Worm (Caenorhabditis elegans): ENCODE measurements around the gene F11G11.4.
A peak's percentile ranks its signal among the peaks of the same experiment; 100 is the strongest.

The F11G11.4 gene

ce11 chrII:4857086-4857485 lies 3.3 kb upstream of the F11G11.4 start (continued):
- peak; percentile 36 for TF ChIP-seq ets-4 (GFP tag; optimal IDR thresholded peaks at IDR 0.05)
- no peak for TF ChIP-seq Y53G8AR.9 (GFP tag; conservative IDR thresholded peaks at IDR 0.05)
- no peak for TF ChIP-seq attf-3 (GFP tag; conservative IDR thresholded peaks at IDR 0.05)
- TF ChIP-seq hrde-1 (tag; optimal IDR thresholded peaks at IDR 0.05; ENCODE audit: borderline replicate concordance): no peak

DNA sequence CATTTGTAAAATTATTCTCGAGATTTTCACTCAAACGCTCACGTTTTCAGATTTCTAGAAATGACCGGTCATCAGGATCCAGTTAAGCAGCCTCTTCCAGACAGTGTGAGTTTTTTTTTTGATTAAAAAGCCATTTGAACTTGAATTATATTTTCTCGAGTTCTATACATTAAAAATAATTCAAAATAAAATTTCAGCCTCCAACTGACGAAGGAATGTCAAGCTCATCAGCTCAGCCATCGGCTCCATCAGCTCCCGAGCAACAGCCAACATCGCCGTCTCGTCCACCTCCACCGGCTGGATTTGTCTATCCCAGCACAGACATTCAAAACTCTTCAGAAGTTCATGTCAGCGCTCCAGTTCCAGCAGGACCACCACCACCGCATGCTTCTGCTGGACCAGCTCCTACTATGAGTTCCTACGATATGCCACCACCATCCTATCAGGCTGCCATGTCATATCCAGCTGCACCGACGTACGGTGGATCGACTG lies 2.5 kb upstream of the F11G11.4 start, which contains the start of gene F11G11.5:
TSS of gene F11G11.5 (plus strand) at position 51 of the 492 bp plus-strand sequence.
- TF ChIP-seq B0336.3 (GFP tag; IDR thresholded peaks at IDR 0.05): peak; percentile 59; the same call in 1 of the 2 replicates
- TF ChIP-seq cebp-2 (GFP tag; IDR thresholded peaks at IDR 0.05): 0 out of 2 replicates have a peak, but pooled peaks have one; percentile 47
- 0 out of 2 replicates have a peak, but pooled peaks have one; percentile 13 for TF ChIP-seq hmg-1.2 (GFP tag; IDR thresholded peaks at IDR 0.05)
- peak; percentile 19 for TF ChIP-seq nhr-90 (tag; optimal IDR thresholded peaks at IDR 0.05)
- TF ChIP-seq F39B2.1 (GFP tag; IDR thresholded peaks at IDR 0.05): no peak
- TF ChIP-seq let-607 (tag; optimal IDR thresholded peaks at IDR 0.05): peak in 1 of 2 experiments; percentile 21
- peak; percentile 40 for TF ChIP-seq fkh-3 (tag; optimal IDR thresholded peaks at IDR 0.05)
- TF ChIP-seq ama-1 (optimal IDR thresholded peaks at IDR 0.05): peak; percentile 7
- TF ChIP-seq ama-1 (GFP tag; optimal IDR thresholded peaks at IDR 0.05): no peak
- TF ChIP-seq ztf-28 (GFP tag; IDR thresholded peaks at IDR 0.05): 0 out of 2 replicates have a peak, but pooled peaks have one; percentile 16
- no peak for TF ChIP-seq cebp-1 (GFP tag; IDR thresholded peaks at IDR 0.05)
- TF ChIP-seq cebp-1 (tag; optimal IDR thresholded peaks at IDR 0.05): peak; percentile 24
- TF ChIP-seq nfyb-1 (GFP tag; IDR thresholded peaks at IDR 0.05): peak; percentile 75; the same call in 1 of the 2 replicates
- no peak for TF ChIP-seq nfya-2 (GFP tag; IDR thresholded peaks at IDR 0.05)
- peak; percentile 26; the same call in 1 of the 2 replicates for TF ChIP-seq egrh-3 (GFP tag; IDR thresholded peaks at IDR 0.05)
- TF ChIP-seq mcd-1 (GFP tag; IDR thresholded peaks at IDR 0.05): peak; percentile 41; the same call in 1 of the 2 replicates
- TF ChIP-seq athp-1 (tag; optimal IDR thresholded peaks at IDR 0.05): peak; percentile 48
- TF ChIP-seq tlf-1 (GFP tag; optimal IDR thresholded peaks at IDR 0.05): peak; percentile 16
- TF ChIP-seq repo-1 (tag; optimal IDR thresholded peaks at IDR 0.05): peak; percentile 32
- TF ChIP-seq nfya-1 (tag; optimal IDR thresholded peaks at IDR 0.05; ENCODE audit: borderline replicate concordance, insufficient read depth): no peak
- no peak for TF ChIP-seq lsl-1 (GFP tag; optimal IDR thresholded peaks at IDR 0.05)
- peak; percentile 86 for TF ChIP-seq zfh-2 (GFP tag; conservative IDR thresholded peaks at IDR 0.05)
- no peak for TF ChIP-seq rec-8 (tag; optimal IDR thresholded peaks at IDR 0.05)
- TF ChIP-seq madf-3 (GFP tag; IDR thresholded peaks at IDR 0.05): 0 out of 2 replicates have a peak, but pooled peaks have one; percentile 3
- TF ChIP-seq Y67H2A.10 (GFP tag; conservative IDR thresholded peaks at IDR 0.05): no peak
- 0 out of 2 replicates have a peak, but pooled peaks have one; percentile 22 for TF ChIP-seq madf-6 (GFP tag; IDR thresholded peaks at IDR 0.05)
- peak; percentile 8 for TF ChIP-seq atf-7 (tag; optimal IDR thresholded peaks at IDR 0.05)
- TF ChIP-seq ekl-4 (GFP tag; IDR thresholded peaks at IDR 0.05): peak; percentile 35; the same call in 1 of the 2 replicates
- TF ChIP-seq unc-130 (GFP tag; optimal IDR thresholded peaks at IDR 0.05): no peak

- no peak for TF ChIP-seq unc-130 (GFP tag; optimal IDR thresholded peaks at IDR 0.05)
- no peak for TF ChIP-seq attf-5 (GFP tag; optimal IDR thresholded peaks at IDR 0.05)
- no peak for TF ChIP-seq sptf-2 (GFP tag; optimal IDR thresholded peaks at IDR 0.05)
- no peak for TF ChIP-seq cebp-1 (GFP tag; IDR thresholded peaks at IDR 0.05)
- TF ChIP-seq cebp-1 (tag; optimal IDR thresholded peaks at IDR 0.05): peak; percentile 52
- TF ChIP-seq B0035.1 (tag; optimal IDR thresholded peaks at IDR 0.05): no peak
- TF ChIP-seq snpc-4 (GFP tag; optimal IDR thresholded peaks at IDR 0.05): no peak
- TF ChIP-seq snpc-4 (tag; optimal IDR thresholded peaks at IDR 0.05): no peak
- no peak for TF ChIP-seq atf-7 (tag; optimal IDR thresholded peaks at IDR 0.05)
- 0 out of 2 replicates have a peak, but pooled peaks have one; percentile 14 for TF ChIP-seq Y53G8AR.9 (GFP tag; conservative IDR thresholded peaks at IDR 0.05)
- no peak for TF ChIP-seq ztf-6 (GFP tag; IDR thresholded peaks at IDR 0.05)
- TF ChIP-seq lsy-27 (tag; optimal IDR thresholded peaks at IDR 0.05; ENCODE audit: borderline replicate concordance, insufficient read depth): no peak
- no peak for TF ChIP-seq ceh-79 (tag; optimal IDR thresholded peaks at IDR 0.05)
- peak; percentile 20 for TF ChIP-seq ztf-18 (tag; optimal IDR thresholded peaks at IDR 0.05)
- no peak for TF ChIP-seq madf-6 (GFP tag; IDR thresholded peaks at IDR 0.05)
- TF ChIP-seq ceh-100 (GFP tag; IDR thresholded peaks at IDR 0.05): no peak
- no peak for TF ChIP-seq T26A5.8 (tag; optimal IDR thresholded peaks at IDR 0.05)
- no peak for TF ChIP-seq hlh-26 (GFP tag; conservative IDR thresholded peaks at IDR 0.05)
Measured at ce11 chrII:4858906-4859411, 1.4 kb upstream of the F11G11.4 start.
